Worm (Caenorhabditis elegans): ENCODE measurements around the gene pmpl-1.
A peak's percentile ranks its signal among the peaks of the same experiment; 100 is the strongest.

The pmpl-1 gene

DNA sequence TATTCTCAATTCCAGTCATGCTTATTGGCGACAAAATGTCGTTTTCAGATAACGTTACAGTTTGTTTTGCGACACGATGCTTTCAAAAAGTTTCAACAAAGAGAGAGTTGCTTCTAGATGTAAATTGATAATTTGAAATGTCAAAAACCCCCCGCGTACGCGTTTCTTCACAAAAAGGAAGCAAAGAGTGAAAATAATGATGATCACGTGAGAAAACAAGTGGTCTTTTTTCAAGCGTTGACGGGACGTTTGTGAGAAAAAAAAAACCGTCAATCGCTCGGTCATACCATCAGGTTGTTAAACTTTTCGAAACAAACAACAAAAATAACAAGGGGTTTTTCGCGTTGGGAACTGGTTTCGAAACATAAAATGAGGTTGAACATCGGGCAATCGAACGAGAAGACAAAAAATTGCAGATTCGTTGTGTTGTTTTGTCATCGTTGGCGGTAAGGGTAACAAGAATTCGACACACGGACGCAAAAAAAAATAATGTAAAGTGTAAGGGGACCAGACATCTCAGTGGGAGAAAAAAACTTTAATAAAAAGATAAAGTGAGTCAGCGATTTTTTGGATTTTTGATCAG, 44.3 kb downstream of the pmpl-1 start (continued):
- 0 out of 2 replicates have a peak, but pooled peaks have one; percentile 14 for TF ChIP-seq cebp-1 (GFP tag; IDR thresholded peaks at IDR 0.05)
- peak; percentile 81 for TF ChIP-seq cebp-1 (tag; optimal IDR thresholded peaks at IDR 0.05)
- TF ChIP-seq egrh-3 (GFP tag; IDR thresholded peaks at IDR 0.05), result no peak
- no peak for TF ChIP-seq sptf-2 (GFP tag; optimal IDR thresholded peaks at IDR 0.05)
- TF ChIP-seq somi-1 (GFP tag; optimal IDR thresholded peaks at IDR 0.05), result peak; percentile 39
- TF ChIP-seq chd-7 (tag; optimal IDR thresholded peaks at IDR 0.05), result peak; percentile 48

ce11 chrX:3833964-3834840, 46.4 kb downstream of the pmpl-1 start:
- TF ChIP-seq ztf-25 (GFP tag; IDR thresholded peaks at IDR 0.05) (no peak), zfh-2 (GFP tag; conservative IDR thresholded peaks at IDR 0.05) (0 out of 2 replicates have a peak, but pooled peaks have one; percentile 21)

DNA sequence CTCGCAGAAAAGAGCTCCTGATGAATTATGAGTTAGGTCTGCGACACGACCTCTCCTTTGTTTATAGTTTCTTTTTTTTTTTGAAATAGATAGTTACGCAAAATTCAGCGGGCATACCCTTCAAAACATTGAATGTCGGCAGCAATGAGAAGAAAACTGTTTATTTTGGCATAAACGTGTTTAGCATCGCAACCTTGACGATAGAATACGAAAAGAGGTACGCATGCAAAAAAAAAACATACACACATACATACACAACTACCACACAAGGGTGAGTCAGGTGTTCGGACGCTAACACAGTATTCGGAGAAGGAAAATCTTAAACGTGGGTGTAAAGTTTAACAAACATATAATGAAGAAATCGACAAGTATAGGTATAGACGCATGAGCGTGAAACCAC, 47.8 kb downstream of the pmpl-1 start:
- TF ChIP-seq unc-62 (GFP tag; optimal IDR thresholded peaks at IDR 0.05) (no peak), aptf-2 (GFP tag; conservative IDR thresholded peaks at IDR 0.05) (no peak), ceh-79 (tag; optimal IDR thresholded peaks at IDR 0.05) (no peak), ztf-3 (GFP tag; optimal IDR thresholded peaks at IDR 0.05) (no peak), ceh-100 (GFP tag; IDR thresholded peaks at IDR 0.05) (no peak), akir-1 (GFP tag; optimal IDR thresholded peaks at IDR 0.05) (no peak), snpc-1.3 (tag; optimal IDR thresholded peaks at IDR 0.05; ENCODE audit: insufficient read depth) (no peak), mxl-1 (tag; optimal IDR thresholded peaks at IDR 0.05) (no peak), nhr-179 (tag; optimal IDR thresholded peaks at IDR 0.05) (no peak), ekl-4 (GFP tag; IDR thresholded peaks at IDR 0.05) (no peak), nfya-1 (tag; optimal IDR thresholded peaks at IDR 0.05; ENCODE audit: borderline replicate concordance, insufficient read depth) (no peak), C06A6.2 (GFP tag; conservative IDR thresholded peaks at IDR 0.05) (no peak), xnd-1 (tag; optimal IDR thresholded peaks at IDR 0.05) (no peak), hmg-1.2 (GFP tag; IDR thresholded peaks at IDR 0.05) (no peak)

- TF ChIP-seq ceh-27 (GFP tag; optimal IDR thresholded peaks at IDR 0.05) (peak; percentile 2), mcd-1 (GFP tag; IDR thresholded peaks at IDR 0.05) (no peak), madf-10 (tag; optimal IDR thresholded peaks at IDR 0.05) (no peak), fkh-3 (tag; optimal IDR thresholded peaks at IDR 0.05) (no peak), cebp-1 (GFP tag; IDR thresholded peaks at IDR 0.05) (no peak), cebp-1 (tag; optimal IDR thresholded peaks at IDR 0.05) (peak; percentile 43)
These were observed 49.9 kb downstream of the pmpl-1 start for ce11 chrX:3837752-3838159.

All from whole organism, young adult.